Fruit fly (Drosophila melanogaster): ENCODE data around the gene CG14915.

DNA sequence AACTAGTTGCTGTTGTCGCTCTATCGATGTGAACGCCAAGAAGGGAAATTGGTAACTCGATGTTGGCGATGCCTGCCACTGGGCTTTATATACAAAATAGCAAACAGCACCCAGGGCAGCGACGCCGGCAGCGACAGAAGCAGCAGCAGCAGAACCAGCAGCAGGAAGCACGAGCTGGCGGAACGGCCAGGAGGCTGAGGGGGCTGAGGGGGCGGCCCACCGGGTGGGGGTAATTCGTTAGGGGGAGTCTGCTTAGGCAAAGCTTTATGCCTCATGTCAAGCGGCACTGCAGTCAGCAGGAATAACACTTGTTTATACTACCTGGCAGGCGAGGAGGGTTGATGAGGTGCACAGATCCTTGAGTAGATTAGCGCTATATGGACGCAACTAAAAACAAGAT, 10.5 kb downstream of the CG14915 start, which contains the start of gene AstC:
- no peak for TF ChIP-seq Hr83 (GFP tag; optimal IDR thresholded peaks at IDR 0.05; ENCODE audit: poor library complexity, severe bottlenecking)
- TF ChIP-seq Abd-B (GFP tag; optimal IDR thresholded peaks at IDR 0.05) = no peak
- no peak for TF ChIP-seq br (GFP tag; optimal IDR thresholded peaks at IDR 0.05)
- no peak for TF ChIP-seq Vsx2 (GFP tag; optimal IDR thresholded peaks at IDR 0.05; ENCODE audit: partially characterized antibody)
- TF ChIP-seq CG9705 (GFP tag; optimal IDR thresholded peaks at IDR 0.05) = no peak
- TF ChIP-seq Myc (optimal IDR thresholded peaks at IDR 0.05) = no peak
- no peak for TF ChIP-seq woc (GFP tag; optimal IDR thresholded peaks at IDR 0.05)
- no peak for TF ChIP-seq lola (GFP tag; optimal IDR thresholded peaks at IDR 0.05)
